Worm (Caenorhabditis elegans): ENCODE results near the gene mlc-4.

The mlc-4 gene

ce11 chrIII:3423924-3424323, 30.3 kb upstream of the mlc-4 start:
- TF ChIP-seq lir-3 (tag; optimal IDR thresholded peaks at IDR 0.05; ENCODE audit: poor library complexity), result no peak
- TF ChIP-seq fkh-10 (GFP tag; optimal IDR thresholded peaks at IDR 0.05), result no peak
- TF ChIP-seq mab-9 (GFP tag; IDR thresholded peaks at IDR 0.05), result no peak
- no peak for TF ChIP-seq ces-1 (GFP tag; optimal IDR thresholded peaks at IDR 0.05)
- TF ChIP-seq C16A3.4 (tag; optimal IDR thresholded peaks at IDR 0.05), result no peak
- TF ChIP-seq snpc-4 (tag; optimal IDR thresholded peaks at IDR 0.05), result no peak
- TF ChIP-seq skn-1 (tag; optimal IDR thresholded peaks at IDR 0.05), result no peak
- no peak for TF ChIP-seq nhr-47 (tag; optimal IDR thresholded peaks at IDR 0.05)

- TF ChIP-seq elt-3 (tag; optimal IDR thresholded peaks at IDR 0.05) (no peak), hpl-2 (GFP tag; optimal IDR thresholded peaks at IDR 0.05) (no peak)
These were observed 25.3 kb upstream of the mlc-4 start for ce11 chrIII:3418906-3419305.

- no peak for TF ChIP-seq tbx-2 (tag; optimal IDR thresholded peaks at IDR 0.05)
- TF ChIP-seq unc-30 (tag; optimal IDR thresholded peaks at IDR 0.05), result no peak
- TF ChIP-seq Y116A8C.19 (tag; optimal IDR thresholded peaks at IDR 0.05; ENCODE audit: borderline replicate concordance), result no peak
- TF ChIP-seq mep-1 (tag; optimal IDR thresholded peaks at IDR 0.05), result no peak
- TF ChIP-seq nhr-85 (tag), result no peak
- no peak for TF ChIP-seq swsn-7 (tag; optimal IDR thresholded peaks at IDR 0.05)
- TF ChIP-seq sox-4 (tag; optimal IDR thresholded peaks at IDR 0.05), result no peak
- TF ChIP-seq aly-2 (tag; optimal IDR thresholded peaks at IDR 0.05), result no peak
- no peak for TF ChIP-seq nhr-12 (tag; optimal IDR thresholded peaks at IDR 0.05)
- no peak for TF ChIP-seq mdl-1 (tag; optimal IDR thresholded peaks at IDR 0.05)
- no peak for TF ChIP-seq elt-2 (tag; optimal IDR thresholded peaks at IDR 0.05)
- no peak for TF ChIP-seq snu-23 (GFP tag; optimal IDR thresholded peaks at IDR 0.05)
- no peak for TF ChIP-seq sup-37 (GFP tag; optimal IDR thresholded peaks at IDR 0.05)
- no peak for TF ChIP-seq nhr-84 (tag; optimal IDR thresholded peaks at IDR 0.05)
- no peak for TF ChIP-seq nhr-20 (tag; optimal IDR thresholded peaks at IDR 0.05)
- no peak for TF ChIP-seq ets-5 (GFP tag; IDR thresholded peaks at IDR 0.05)
- TF ChIP-seq efl-3 (GFP tag; optimal IDR thresholded peaks at IDR 0.05), result no peak
These were observed 23.9 kb upstream of the mlc-4 start for ce11 chrIII:3417453-3417852.

ce11 chrIII:3414412-3414811, 20.8 kb upstream of the mlc-4 start:
- TF ChIP-seq unc-130 (tag; optimal IDR thresholded peaks at IDR 0.05), result no peak
- no peak for TF ChIP-seq efl-1 (optimal IDR thresholded peaks at IDR 0.05)
- TF ChIP-seq efl-1 (GFP tag; optimal IDR thresholded peaks at IDR 0.05 in 1 of 2), result peak in 1 of 2 experiments; percentile 17

- TF ChIP-seq unc-130 (tag; optimal IDR thresholded peaks at IDR 0.05) (no peak), nhr-28 (tag; optimal IDR thresholded peaks at IDR 0.05) (no peak), fkh-4 (tag; optimal IDR thresholded peaks at IDR 0.05; ENCODE audit: borderline replicate concordance) (no peak), ceh-88 (GFP tag; IDR thresholded peaks at IDR 0.05) (no peak), lin-39 (tag; optimal IDR thresholded peaks at IDR 0.05) (no peak), C04F5.9 (tag; optimal IDR thresholded peaks at IDR 0.05) (no peak), snpc-4 (tag; optimal IDR thresholded peaks at IDR 0.05) (no peak), egl-27 (tag; optimal IDR thresholded peaks at IDR 0.05) (no peak), nhr-76 (tag; optimal IDR thresholded peaks at IDR 0.05) (no peak), elt-3 (tag; optimal IDR thresholded peaks at IDR 0.05) (no peak), ceh-8 (GFP tag; optimal IDR thresholded peaks at IDR 0.05) (no peak), nhr-20 (tag; optimal IDR thresholded peaks at IDR 0.05) (no peak), fkh-8 (tag; optimal IDR thresholded peaks at IDR 0.05) (no peak)
These were observed 19.9 kb upstream of the mlc-4 start for ce11 chrIII:3413437-3413836.
